Worm (Caenorhabditis elegans) whole organism, L4 larva: ENCODE measurements around the gene K09B11.4.
A peak's percentile ranks its signal among the peaks of the same experiment; 100 is the strongest.

Source experiments
- D1046.2 ChIP-seq: fragments of 200-800 bp; sonication (Bioruptor generic); IDR thresholded peaks from 2 replicates; pipeline ENCODE4 v1.3.6; 2022; ENCODE audit warnings: missing genetic modification characterization, missing compliant biosample characterization
- T20F7.1 ChIP-seq: fragments of 200-800 bp; sonication (Bioruptor generic); optimal IDR thresholded peaks from 2 replicates; lab custom pipeline; 2018; ENCODE audit warnings: mild to moderate bottlenecking, missing genetic modification characterization, missing compliant biosample characterization
- Y48G9A.11 ChIP-seq: fragments of 200-800 bp; sonication (Bioruptor generic); IDR thresholded peaks from 2 replicates; pipeline ENCODE4 v1.3.6; 2022; ENCODE audit warnings: missing genetic modification reagents, missing genetic modification characterization, missing compliant biosample characterization
- ZK337.2 ChIP-seq: fragments of 200-800 bp; sonication (Bioruptor generic); IDR thresholded peaks from 2 replicates; pipeline ENCODE4 v1.3.6; 2022; ENCODE audit warnings: missing genetic modification reagents, missing genetic modification characterization, missing compliant biosample characterization
- ZK546.5 ChIP-seq, 2 experiments: sonication (generic microtip); optimal IDR thresholded peaks; 2 replicates each; lab custom pipeline; 2017; ENCODE audit warnings: missing biosample characterization in 2 of 2, missing genetic modification characterization in 2 of 2
- aly-2 ChIP-seq: sonication (generic microtip); optimal IDR thresholded peaks from 2 replicates; lab custom pipeline; 2018; ENCODE audit warnings: missing biosample characterization, missing genetic modification characterization
- arid-1 ChIP-seq: fragments of 200-800 bp; sonication (Bioruptor generic); conservative IDR thresholded peaks from 2 replicates; pipeline ENCODE4 v1.3.6; 2022; ENCODE audit warnings: missing genetic modification reagents, missing genetic modification characterization, missing compliant biosample characterization
- ceh-32 ChIP-seq: sonication (generic microtip); optimal IDR thresholded peaks from 2 replicates; lab custom pipeline; 2016; ENCODE audit warnings: mild to moderate bottlenecking, missing genetic modification characterization, missing compliant biosample characterization; ENCODE audit not compliant: poor library complexity
- ceh-82 ChIP-seq: sonication (generic microtip); optimal IDR thresholded peaks from 2 replicates; lab custom pipeline; 2017; ENCODE audit warnings: missing biosample characterization, missing genetic modification characterization
- ctbp-1 ChIP-seq: fragments of 200-800 bp; sonication (Bioruptor generic); IDR thresholded peaks from 2 replicates; pipeline ENCODE4 v1.3.6; 2022; ENCODE audit warnings: missing genetic modification reagents, missing genetic modification characterization, missing compliant biosample characterization
- daf-16 ChIP-seq, 3 experiments: sonication (generic microtip); optimal IDR thresholded peaks; 2 replicates each; lab custom pipeline; 2016 to 2017; ENCODE audit warnings: missing genetic modification characterization in 3 of 3, missing genetic modification reagents in 3 of 3, mild to moderate bottlenecking in 2 of 3, missing compliant biosample characterization in 2 of 3, missing biosample characterization in 1 of 3, moderate library complexity in 1 of 3
- dmd-6 ChIP-seq: fragments of 200-800 bp; sonication (Bioruptor generic); IDR thresholded peaks from 2 replicates; pipeline ENCODE4 v1.3.6; 2022; ENCODE audit warnings: missing genetic modification reagents, missing genetic modification characterization, missing compliant biosample characterization
- dmd-9 ChIP-seq: fragments of 200-800 bp; sonication (Bioruptor generic); IDR thresholded peaks from 2 replicates; pipeline ENCODE4 v1.3.6; 2022; ENCODE audit warnings: missing genetic modification reagents, missing genetic modification characterization, missing compliant biosample characterization
- egl-27 ChIP-seq: sonication (generic microtip); optimal IDR thresholded peaks from 3 replicates; lab custom pipeline; 2017; ENCODE audit warnings: missing biosample characterization, missing genetic modification reagents, missing genetic modification characterization
- egl-43 ChIP-seq: fragments of 200-800 bp; sonication (Bioruptor generic); IDR thresholded peaks from 2 replicates; pipeline ENCODE4 v1.3.6; 2022; ENCODE audit warnings: missing genetic modification reagents, missing genetic modification characterization, missing compliant biosample characterization
- fkh-10 ChIP-seq: fragments of 150-350 bp; optimal IDR thresholded peaks from 2 replicates; lab custom pipeline; 2014; ENCODE audit warnings: missing biosample characterization, missing genetic modification reagents, missing genetic modification characterization
- hif-1 ChIP-seq, 2 experiments: sonication (generic microtip); optimal IDR thresholded peaks; 2 replicates each; lab custom pipeline; 2016 to 2017; ENCODE audit warnings: missing compliant biosample characterization in 2 of 2, missing genetic modification characterization in 2 of 2, missing genetic modification reagents in 2 of 2, missing genotype in 2 of 2, mild to moderate bottlenecking in 1 of 2
- hlh-11 ChIP-seq: fragments of 200-800 bp; sonication (Bioruptor generic); optimal IDR thresholded peaks from 2 replicates; lab custom pipeline; 2018; ENCODE audit warnings: mild to moderate bottlenecking, missing genetic modification characterization, missing compliant biosample characterization
- lin-13 ChIP-seq: fragments of 150-350 bp; optimal IDR thresholded peaks from 2 replicates; lab custom pipeline; 2014; ENCODE audit warnings: missing biosample characterization, missing genetic modification reagents, missing genetic modification characterization
- lin-38 ChIP-seq: fragments of 200-800 bp; sonication (Bioruptor generic); IDR thresholded peaks from 2 replicates; pipeline ENCODE4 v1.3.6; 2022; ENCODE audit warnings: missing genetic modification reagents, missing genetic modification characterization, missing compliant biosample characterization
- lsy-2 ChIP-seq, 2 experiments: fragments of 150-350 bp in 1 of 2; sonication (generic microtip) in 1 of 2; optimal IDR thresholded peaks; 2 replicates each; lab custom pipeline; 2014 to 2017; ENCODE audit warnings: missing biosample characterization in 2 of 2, missing genetic modification characterization in 2 of 2
- madf-9 ChIP-seq: fragments of 200-800 bp; sonication (Bioruptor generic); conservative IDR thresholded peaks from 2 replicates; pipeline ENCODE4 v1.3.6; 2022; ENCODE audit warnings: missing genetic modification reagents, missing genetic modification characterization, missing compliant biosample characterization
- mdl-1 ChIP-seq, 2 experiments: fragments of 150-350 bp in 1 of 2; sonication (generic microtip) in 1 of 2; optimal IDR thresholded peaks; 2 replicates each; lab custom pipeline; 2014 to 2017; ENCODE audit warnings: missing biosample characterization in 2 of 2, missing genetic modification characterization in 2 of 2
- mdt-29 ChIP-seq: fragments of 200-800 bp; sonication (Bioruptor generic); IDR thresholded peaks from 2 replicates; pipeline ENCODE4 v1.3.6; 2022; ENCODE audit warnings: missing genetic modification reagents, missing genetic modification characterization, missing compliant biosample characterization
- mep-1 ChIP-seq: fragments of 150-350 bp; sonication (generic microtip); optimal IDR thresholded peaks from 3 replicates; lab custom pipeline; 2014; ENCODE audit warnings: missing biosample characterization, missing genetic modification characterization
- mxl-3 ChIP-seq: fragments of 200-800 bp; sonication (Bioruptor generic); optimal IDR thresholded peaks from 2 replicates; lab custom pipeline; 2018; ENCODE audit warnings: mild to moderate bottlenecking, missing genetic modification characterization, missing compliant biosample characterization
- nhr-237 ChIP-seq: sonication (generic microtip); optimal IDR thresholded peaks from 2 replicates; lab custom pipeline; 2017; ENCODE audit warnings: missing biosample characterization, missing genetic modification characterization
- nhr-28 ChIP-seq: fragments of 150-350 bp; optimal IDR thresholded peaks from 2 replicates; lab custom pipeline; 2014; ENCODE audit warnings: missing biosample characterization, missing genetic modification characterization
- nhr-42 ChIP-seq: fragments of 200-800 bp; sonication (Bioruptor generic); IDR thresholded peaks from 2 replicates; pipeline ENCODE4 v1.3.6; 2022; ENCODE audit warnings: missing genetic modification characterization, missing compliant biosample characterization
- nhr-48 ChIP-seq: sonication (generic microtip); optimal IDR thresholded peaks from 2 replicates; lab custom pipeline; 2016; ENCODE audit warnings: mild to moderate bottlenecking, missing genetic modification characterization, missing compliant biosample characterization
- nhr-6 ChIP-seq: fragments of 150-350 bp; optimal IDR thresholded peaks from 2 replicates; lab custom pipeline; 2014; ENCODE audit warnings: missing biosample characterization, missing genetic modification characterization
- nhr-77 ChIP-seq: fragments of 150-350 bp; optimal IDR thresholded peaks from 2 replicates; lab custom pipeline; 2014; ENCODE audit warnings: missing biosample characterization, missing genetic modification characterization
- rbr-2 ChIP-seq: sonication (generic microtip); optimal IDR thresholded peaks from 2 replicates; lab custom pipeline; 2016; ENCODE audit warnings: missing genotype, missing genetic modification characterization, missing compliant biosample characterization
- sdz-12 ChIP-seq: fragments of 200-800 bp; sonication (Bioruptor generic); optimal IDR thresholded peaks from 2 replicates; lab custom pipeline; 2018; ENCODE audit warnings: mild to moderate bottlenecking, missing genetic modification characterization, missing compliant biosample characterization
- set-16 ChIP-seq: fragments of 200-800 bp; sonication (Bioruptor generic); IDR thresholded peaks from 2 replicates; pipeline ENCODE4 v1.3.6; 2022; ENCODE audit warnings: missing genetic modification reagents, missing genetic modification characterization, missing compliant biosample characterization
- snpc-1.2 ChIP-seq: fragments of 200-800 bp; sonication (Bioruptor generic); IDR thresholded peaks from 2 replicates; pipeline ENCODE4 v1.3.6; 2022; ENCODE audit warnings: missing genetic modification reagents, missing genetic modification characterization, missing compliant biosample characterization
- snpc-4 ChIP-seq: fragments of 150-350 bp; optimal IDR thresholded peaks from 2 replicates; lab custom pipeline; 2014; ENCODE audit warnings: missing biosample characterization, missing genetic modification characterization
- spr-3 ChIP-seq: fragments of 200-800 bp; sonication (Bioruptor generic); optimal IDR thresholded peaks from 2 replicates; lab custom pipeline; 2018; ENCODE audit warnings: mild to moderate bottlenecking, missing genetic modification characterization, missing compliant biosample characterization
- tra-1 ChIP-seq: fragments of 200-800 bp; sonication (Bioruptor generic); IDR thresholded peaks from 2 replicates; pipeline ENCODE4 v1.3.6; 2022; ENCODE audit warnings: missing genetic modification reagents, missing genetic modification characterization, missing compliant biosample characterization
- unc-39 ChIP-seq: sonication (generic microtip); optimal IDR thresholded peaks from 2 replicates; lab custom pipeline; 2017; ENCODE audit warnings: missing biosample characterization, missing genetic modification characterization
- vab-7 ChIP-seq: fragments of 200-800 bp; sonication (Bioruptor generic); IDR thresholded peaks from 2 replicates; pipeline ENCODE4 v1.3.6; 2022; ENCODE audit warnings: missing genetic modification reagents, missing genetic modification characterization, missing compliant biosample characterization
- zfp-2 ChIP-seq: sonication (generic microtip); optimal IDR thresholded peaks from 2 replicates; lab custom pipeline; 2016; ENCODE audit warnings: mild to moderate bottlenecking, missing genetic modification characterization, missing compliant biosample characterization
- zfp-3 ChIP-seq: fragments of 200-800 bp; sonication (Bioruptor generic); conservative IDR thresholded peaks from 2 replicates; pipeline ENCODE4 v1.3.6; 2022; ENCODE audit warnings: missing genetic modification reagents, missing genetic modification characterization, missing compliant biosample characterization
- zip-11 ChIP-seq: fragments of 200-800 bp; sonication (Bioruptor generic); IDR thresholded peaks from 2 replicates; pipeline ENCODE4 v1.3.6; 2022; ENCODE audit warnings: missing genetic modification characterization, missing compliant biosample characterization
- ztf-11 ChIP-seq: fragments of 150-350 bp; optimal IDR thresholded peaks from 2 replicates; lab custom pipeline; 2014; ENCODE audit warnings: missing biosample characterization, missing genetic modification characterization
- ztf-7 ChIP-seq: fragments of 150-350 bp; optimal IDR thresholded peaks from 2 replicates; lab custom pipeline; 2014; ENCODE audit warnings: missing biosample characterization, missing genetic modification characterization

K09B11.4 gene

ce11 chrIV:13393246-13393716, 36.1 kb upstream of the K09B11.4 start (continued):
- TF ChIP-seq vab-7 (GFP tag; lab: Robert Waterston, UW) = no peak
- TF ChIP-seq set-16 = no peak
- no peak for TF ChIP-seq snpc-1.2 (GFP tag; lab: Robert Waterston, UW)
- TF ChIP-seq lin-38 (GFP tag; lab: Robert Waterston, UW) = no peak
- TF ChIP-seq zfp-2 (tag; lab: Kevin White, UChicago) = no peak
- no peak for TF ChIP-seq D1046.2 (GFP tag; lab: Robert Waterston, UW)
- TF ChIP-seq ceh-32 = no peak
- TF ChIP-seq dmd-6 (GFP tag; lab: Robert Waterston, UW) = peak; percentile 86
- peak in 1 of 2 experiments; percentile 62 for TF ChIP-seq hif-1 (tag; optimal IDR thresholded peaks at IDR 0.05; lab: Kevin White, UChicago)
- no peak for TF ChIP-seq ZK546.5 (tag; optimal IDR thresholded peaks at IDR 0.05; lab: Kevin White, UChicago)
- TF ChIP-seq dmd-9 (GFP tag; lab: Robert Waterston, UW) = no peak
- no peak for TF ChIP-seq ztf-11 (tag; lab: Kevin White, UChicago)
- TF ChIP-seq spr-3 (GFP tag; lab: Kevin White, UChicago) = no peak
- TF ChIP-seq lsy-2 (tag; optimal IDR thresholded peaks at IDR 0.05; lab: Kevin White, UChicago) = no peak
- TF ChIP-seq ZK337.2 (GFP tag; lab: Robert Waterston, UW) = no peak
- peak; percentile 61 for TF ChIP-seq mdt-29
- TF ChIP-seq T20F7.1 (GFP tag; lab: Kevin White, UChicago) = peak; percentile 51

DNA sequence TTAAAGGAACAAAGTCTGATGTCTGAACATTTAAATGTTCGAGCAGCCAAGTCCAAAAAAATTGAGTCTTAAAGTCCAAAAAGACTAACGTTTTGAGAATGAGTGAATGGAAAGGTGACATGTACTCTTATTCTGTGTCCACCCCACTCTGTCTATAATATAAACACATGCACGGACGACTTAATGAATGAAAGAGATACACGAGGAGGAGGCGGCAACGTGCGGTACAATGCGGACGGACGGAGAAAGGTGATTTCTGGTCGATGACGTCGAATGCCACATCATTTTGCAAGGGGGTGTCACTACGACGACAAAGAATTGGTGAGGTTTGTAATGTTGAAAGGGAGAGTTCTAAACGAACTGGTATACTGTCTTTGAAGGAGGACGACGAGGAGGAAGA, 34.7 kb upstream of the K09B11.4 start:
- TF ChIP-seq daf-16 (GFP tag; optimal IDR thresholded peaks at IDR 0.05; lab: Kevin White, UChicago) (no peak), daf-16 (tag; optimal IDR thresholded peaks at IDR 0.05; lab: Kevin White, UChicago) (peak; percentile 30), fkh-10 (GFP tag; lab: Kevin White, UChicago) (no peak), Y48G9A.11 (GFP tag; lab: Robert Waterston, UW) (no peak), nhr-77 (tag; lab: Kevin White, UChicago) (no peak), mxl-3 (GFP tag; lab: Kevin White, UChicago) (peak; percentile 67), lin-38 (GFP tag; lab: Robert Waterston, UW) (no peak), dmd-9 (GFP tag; lab: Robert Waterston, UW) (0 out of 2 replicates have a peak, but pooled peaks have one; percentile 28)

DNA sequence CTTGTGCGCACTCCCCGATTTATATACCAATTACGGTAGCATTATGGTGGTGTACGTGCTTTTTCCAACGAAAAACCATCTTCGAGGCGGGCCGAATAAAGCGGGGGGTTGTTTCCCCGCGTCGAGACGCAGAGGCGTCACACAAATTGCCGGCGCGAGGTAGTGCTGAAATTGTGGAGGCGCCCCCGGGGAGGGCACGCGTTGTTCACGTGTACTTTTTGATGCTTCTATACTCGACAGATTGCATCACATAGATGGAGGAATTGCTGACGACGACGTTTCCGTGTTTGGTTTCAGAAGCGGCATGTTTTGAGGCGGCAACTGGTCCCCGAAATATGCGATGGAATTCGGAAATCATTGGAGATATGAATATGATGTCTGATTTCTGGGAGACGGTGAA, 34.1 kb upstream of the K09B11.4 start:
- TF ChIP-seq spr-3 (GFP tag; lab: Kevin White, UChicago) (peak; percentile 6), lsy-2 (tag; optimal IDR thresholded peaks at IDR 0.05; lab: Kevin White, UChicago) (peak; percentile 63 to 85), ztf-11 (tag; lab: Kevin White, UChicago) (no peak), lin-13 (GFP tag; lab: Kevin White, UChicago) (peak; percentile 75), egl-43 (GFP tag; lab: Robert Waterston, UW) (peak; percentile 72), unc-39 (no peak), sdz-12 (GFP tag; lab: Kevin White, UChicago) (no peak), ceh-82 (tag; lab: Kevin White, UChicago) (no peak), nhr-237 (no peak), nhr-42 (GFP tag; lab: Robert Waterston, UW) (peak; percentile 56; the same call in 1 of the 2 replicates), zfp-2 (tag; lab: Kevin White, UChicago) (peak; percentile 21), Y48G9A.11 (GFP tag; lab: Robert Waterston, UW) (no peak), mdl-1 (tag; optimal IDR thresholded peaks at IDR 0.05; lab: Kevin White, UChicago) (peak; percentile 84 to 92), arid-1 (GFP tag; lab: Robert Waterston, UW) (0 out of 2 replicates have a peak, but pooled peaks have one; percentile 37), egl-27 (peak; percentile 29), hlh-11 (tag; lab: Kevin White, UChicago) (peak; percentile 97), ztf-7 (peak; percentile 93), nhr-48 (tag; lab: Kevin White, UChicago) (peak; percentile 95), nhr-28 (peak; percentile 76), aly-2 (no peak), madf-9 (GFP tag; lab: Robert Waterston, UW) (peak; percentile 85), mep-1 (tag; lab: Kevin White, UChicago) (peak; percentile 85), nhr-6 (tag; lab: Kevin White, UChicago) (peak; percentile 82), snpc-4 (tag; lab: Kevin White, UChicago) (no peak), tra-1 (GFP tag; lab: Robert Waterston, UW) (peak; percentile 96), zip-11 (no peak), rbr-2 (tag; lab: Kevin White, UChicago) (peak; percentile 81), ctbp-1 (GFP tag; lab: Robert Waterston, UW) (peak; percentile 90), zfp-3 (GFP tag; lab: Robert Waterston, UW) (no peak), vab-7 (GFP tag; lab: Robert Waterston, UW) (0 out of 2 replicates have a peak, but pooled peaks have one; percentile 36)
